Fruit fly (Drosophila melanogaster) whole organism, wandering third instar larva: ENCODE data around the gene CG6006.

ENCODE experiments used
- Abd-B ChIP-seq: fragments of >200 bp; optimal IDR thresholded peaks from 2 replicates; lab custom pipeline; 2017; ENCODE audit warnings: missing biosample characterization, missing genetic modification characterization
- CG32264 ChIP-seq: fragments of 200-800 bp; sonication (Bioruptor generic); optimal IDR thresholded peaks from 2 replicates; lab custom pipeline; 2016; ENCODE audit warnings: missing biosample characterization, missing genetic modification characterization
- CG9705 ChIP-seq: fragments of 200-800 bp; sonication (Bioruptor generic); optimal IDR thresholded peaks from 2 replicates; lab custom pipeline; 2018; ENCODE audit warnings: missing biosample characterization, mild to moderate bottlenecking, missing genetic modification characterization
- CrebA ChIP-seq: fragments of 200-800 bp; sonication (Bioruptor generic); optimal IDR thresholded peaks from 2 replicates; lab custom pipeline; 2016; ENCODE audit warnings: missing biosample characterization, mild to moderate bottlenecking, missing genetic modification characterization, borderline replicate concordance
- Dfd ChIP-seq: fragments of >200 bp; optimal IDR thresholded peaks from 2 replicates; lab custom pipeline; 2017; ENCODE audit warnings: missing biosample characterization, missing genetic modification characterization
- Dif ChIP-seq: fragments of 200-275, 200-300 bp; sonication (Bioruptor generic); optimal IDR thresholded peaks from 2 replicates; lab custom pipeline; 2018; ENCODE audit warnings: missing biosample characterization, missing genetic modification characterization; ENCODE audit not compliant: partially characterized antibody
- HLH106 ChIP-seq: fragments of 200-800 bp; optimal IDR thresholded peaks from 3 replicates; lab custom pipeline; 2019; ENCODE audit warnings: missing biosample characterization, mild to moderate bottlenecking, missing genetic modification characterization, moderate library complexity
- Hr78 ChIP-seq: fragments of >200 bp; optimal IDR thresholded peaks from 2 replicates; lab custom pipeline; 2017; ENCODE audit warnings: missing biosample characterization, missing genetic modification characterization
- Jra ChIP-seq: sonication (Bioruptor generic); optimal IDR thresholded peaks from 2 replicates; lab custom pipeline; 2016; ENCODE audit warnings: missing biosample characterization, missing genetic modification characterization
- OdsH ChIP-seq: fragments of 200-800 bp; sonication (Bioruptor generic); optimal IDR thresholded peaks from 2 replicates; lab custom pipeline; 2016; ENCODE audit warnings: missing biosample characterization, mild to moderate bottlenecking, missing genetic modification characterization
- Sp1 ChIP-seq: fragments of 200-800 bp; sonication (Bioruptor generic); optimal IDR thresholded peaks from 3 replicates; lab custom pipeline; 2019; ENCODE audit warnings: missing biosample characterization, mild to moderate bottlenecking, missing genetic modification characterization, moderate library complexity
- Vsx2 ChIP-seq: fragments of 200-300, 225-300 bp; sonication (Bioruptor generic); optimal IDR thresholded peaks from 2 replicates; lab custom pipeline; 2018; ENCODE audit warnings: missing biosample characterization, missing genetic modification characterization; ENCODE audit not compliant: partially characterized antibody
- br ChIP-seq: fragments of 200-800 bp; sonication (Bioruptor generic); optimal IDR thresholded peaks from 2 replicates; lab custom pipeline; 2016; ENCODE audit warnings: missing biosample characterization, missing genetic modification characterization
- brk ChIP-seq: fragments of 200-800 bp; sonication (Bioruptor generic); optimal IDR thresholded peaks from 2 replicates; lab custom pipeline; 2016; ENCODE audit warnings: missing biosample characterization, mild to moderate bottlenecking, missing genetic modification characterization
- dl ChIP-seq, 2 experiments: fragments of 175-275, 200-275 bp in 1 of 2; fragments of 200-275 bp in 1 of 2; sonication (Bioruptor generic); optimal IDR thresholded peaks; lab custom pipeline; 2018; ENCODE audit warnings: mild to moderate bottlenecking in 2 of 2, missing biosample characterization in 2 of 2, missing genetic modification characterization in 2 of 2, moderate library complexity in 2 of 2; ENCODE audit not compliant: partially characterized antibody in 2 of 2, insufficient read depth in 1 of 2
- dmrt93B ChIP-seq: fragments of 200-800 bp; sonication (Bioruptor generic); optimal IDR thresholded peaks from 2 replicates; lab custom pipeline; 2018; ENCODE audit warnings: missing biosample characterization, mild to moderate bottlenecking, missing genetic modification characterization
- dsf ChIP-seq: sonication (Bioruptor generic); optimal IDR thresholded peaks from 2 replicates; lab custom pipeline; 2016; ENCODE audit warnings: missing biosample characterization, missing genetic modification characterization, borderline replicate concordance
- ey ChIP-seq: fragments of 200-800 bp; sonication (Bioruptor generic); optimal IDR thresholded peaks from 2 replicates; lab custom pipeline; 2016; ENCODE audit warnings: missing biosample characterization, missing genetic modification characterization
- foxo ChIP-seq, 2 experiments: fragments of 200-800 bp; sonication (Bioruptor generic); optimal IDR thresholded peaks; 2 replicates in 1 of 2; 3 replicates in 1 of 2; lab custom pipeline; 2016 to 2017; ENCODE audit warnings: missing biosample characterization in 2 of 2, missing genetic modification characterization in 2 of 2
- fru ChIP-seq: fragments of 200-800 bp; sonication (Bioruptor generic); optimal IDR thresholded peaks from 3 replicates; lab custom pipeline; 2016; ENCODE audit warnings: missing biosample characterization, mild to moderate bottlenecking, missing genetic modification characterization
- h ChIP-seq: fragments of 200-800 bp; sonication (Bioruptor generic); optimal IDR thresholded peaks from 3 replicates; lab custom pipeline; 2016; ENCODE audit warnings: missing biosample characterization, mild to moderate bottlenecking, missing genetic modification characterization
- jim ChIP-seq: fragments of 175-275, 200-325 bp; sonication (Bioruptor generic); optimal IDR thresholded peaks from 2 replicates; lab custom pipeline; 2016; ENCODE audit warnings: missing biosample characterization, mild to moderate bottlenecking, missing genetic modification characterization
- psq ChIP-seq: fragments of 200-800 bp; sonication (Bioruptor generic); optimal IDR thresholded peaks from 3 replicates; lab custom pipeline; 2017; ENCODE audit warnings: missing biosample characterization, mild to moderate bottlenecking, missing genetic modification characterization, moderate library complexity
- rgr ChIP-seq: fragments of 200-800 bp; sonication (Bioruptor generic); optimal IDR thresholded peaks from 3 replicates; lab custom pipeline; 2016; ENCODE audit warnings: missing biosample characterization, mild to moderate bottlenecking, missing genetic modification characterization
- sv ChIP-seq: fragments of 200-800 bp; sonication (Bioruptor generic); optimal IDR thresholded peaks from 3 replicates; lab custom pipeline; 2016; ENCODE audit warnings: missing biosample characterization, missing genetic modification characterization

Gene CG6006

DNA sequence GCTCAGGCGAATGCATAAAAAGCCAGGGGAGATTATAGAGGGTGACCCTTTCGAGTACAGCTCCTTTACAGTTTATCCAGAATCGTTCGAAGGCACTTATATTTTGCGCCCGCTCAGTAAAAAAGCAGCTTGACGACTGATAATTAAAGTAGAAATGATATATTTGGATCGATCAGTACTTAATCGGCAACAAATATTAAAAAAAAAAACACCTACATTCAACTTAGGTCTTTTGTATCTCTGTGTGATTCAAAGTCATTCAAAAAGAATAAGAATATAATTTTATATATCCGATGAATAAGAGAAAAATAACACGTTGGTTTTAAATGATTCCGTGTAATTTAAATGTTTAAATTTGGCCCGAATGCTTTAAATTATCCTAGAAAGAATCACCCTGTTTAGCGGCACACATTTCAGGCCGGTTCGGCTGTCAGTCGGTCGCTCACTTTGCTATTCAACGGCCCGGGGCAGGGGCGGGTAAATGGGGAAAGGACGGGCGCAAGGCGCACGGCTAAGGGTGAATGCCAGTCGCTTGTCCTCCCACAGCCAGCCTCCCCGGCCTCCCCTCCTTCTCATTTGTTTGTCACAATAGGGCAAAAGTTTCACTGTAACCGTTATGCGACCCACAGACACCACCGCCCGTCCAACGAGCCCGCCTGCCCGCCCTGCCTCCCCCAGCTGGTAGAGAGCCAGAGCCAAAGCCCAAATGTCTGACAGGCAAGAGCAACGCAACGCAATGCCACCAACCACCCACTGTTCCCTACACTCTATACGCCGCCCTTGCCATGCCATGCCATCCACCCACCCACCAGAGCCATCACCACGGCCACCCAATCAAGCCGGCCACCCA, 58.3 kb downstream of the CG6006 start:
- peak; percentile 58 for TF ChIP-seq Dfd (GFP tag; lab: Kevin White, UChicago)
- no peak for TF ChIP-seq sv (GFP tag; lab: Kevin White, UChicago)
- peak; percentile 31 for TF ChIP-seq br (GFP tag; lab: Kevin White, UChicago)
- no peak for TF ChIP-seq brk (GFP tag; lab: Kevin White, UChicago)
- peak; percentile 1 for TF ChIP-seq dmrt93B
- no peak for TF ChIP-seq rgr (GFP tag; lab: Kevin White, UChicago)
- no peak for TF ChIP-seq Jra (GFP tag; lab: Kevin White, UChicago)
- TF ChIP-seq ey (GFP tag; lab: Kevin White, UChicago) = peak; percentile 8
- TF ChIP-seq h = peak; percentile 42
- peak; percentile 55 for TF ChIP-seq fru (GFP tag; lab: Kevin White, UChicago)
- TF ChIP-seq Sp1 (GFP tag; lab: Kevin White, UChicago) = peak; percentile 25
- TF ChIP-seq foxo (GFP tag; optimal IDR thresholded peaks at IDR 0.05; lab: Kevin White, UChicago) = peak in 1 of 2 experiments; percentile 60
- peak; percentile 5 for TF ChIP-seq HLH106 (tag; lab: Kevin White, UChicago)
- no peak for TF ChIP-seq dl (GFP tag; optimal IDR thresholded peaks at IDR 0.05; lab: Kevin White, UChicago; ENCODE audit: insufficient read depth in 1 of 2, partially characterized antibody in 2 of 2)

dm6 chr3R:16213792-16214473, 59.2 kb downstream of the CG6006 start:
- TF ChIP-seq psq (GFP tag; lab: Kevin White, UChicago) (peak; percentile 11), foxo (GFP tag; optimal IDR thresholded peaks at IDR 0.05; lab: Kevin White, UChicago) (peak in 1 of 2 experiments; percentile 23), br (GFP tag; lab: Kevin White, UChicago) (no peak)
- TF ChIP-seq, all 38 proteins: peak for 2

- TF ChIP-seq Jra (GFP tag; lab: Kevin White, UChicago) (no peak), Sp1 (GFP tag; lab: Kevin White, UChicago) (peak; percentile 6)
Measured at dm6 chr3R:16214474-16215318, 59.9 kb downstream of the CG6006 start.

dm6 chr3R:16215319-16215701, 60.5 kb downstream of the CG6006 start:
- TF ChIP-seq Dfd (GFP tag; lab: Kevin White, UChicago) (peak; percentile 10), Vsx2 (GFP tag; lab: Kevin White, UChicago) (no peak)

DNA sequence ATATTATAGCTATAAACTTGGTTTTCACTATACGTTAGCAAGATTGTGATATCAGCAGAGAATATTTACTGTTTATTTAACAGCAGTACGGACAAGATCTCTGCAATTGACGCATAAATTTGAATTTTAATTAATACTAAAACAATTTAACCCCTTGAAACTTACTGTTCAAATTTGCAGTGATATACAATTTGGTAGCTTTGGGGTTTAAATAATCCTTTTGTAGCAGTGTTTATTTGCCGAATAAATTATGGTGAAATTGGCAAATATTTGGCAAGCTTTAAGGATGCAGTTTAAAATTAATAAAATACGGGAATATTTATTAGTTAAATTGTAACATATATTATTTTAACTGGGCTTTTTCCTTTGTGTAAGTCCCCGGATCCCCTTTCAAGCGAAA, 62.6 kb downstream of the CG6006 start:
- no peak for TF ChIP-seq Vsx2 (GFP tag; lab: Kevin White, UChicago)
- TF ChIP-seq jim (GFP tag; lab: Kevin White, UChicago) = no peak
- TF ChIP-seq CG9705 (GFP tag; lab: Kevin White, UChicago) = no peak
- TF ChIP-seq br (GFP tag; lab: Kevin White, UChicago) = no peak
- no peak for TF ChIP-seq foxo (GFP tag; optimal IDR thresholded peaks at IDR 0.05; lab: Kevin White, UChicago)
- no peak for TF ChIP-seq psq (GFP tag; lab: Kevin White, UChicago)
- TF ChIP-seq Sp1 (GFP tag; lab: Kevin White, UChicago) = no peak
- no peak for TF ChIP-seq ey (GFP tag; lab: Kevin White, UChicago)
- no peak for TF ChIP-seq Hr78 (GFP tag; lab: Kevin White, UChicago)
- no peak for TF ChIP-seq CrebA (GFP tag; lab: Kevin White, UChicago)
- no peak for TF ChIP-seq sv (GFP tag; lab: Kevin White, UChicago)
- no peak for TF ChIP-seq Abd-B (GFP tag; lab: Kevin White, UChicago)
- TF ChIP-seq Dfd (GFP tag; lab: Kevin White, UChicago) = no peak
- no peak for TF ChIP-seq CG32264 (GFP tag; lab: Kevin White, UChicago)
- TF ChIP-seq OdsH = no peak
- TF ChIP-seq dl (GFP tag; optimal IDR thresholded peaks at IDR 0.05; lab: Kevin White, UChicago; ENCODE audit: insufficient read depth in 1 of 2, partially characterized antibody in 2 of 2) = no peak
- TF ChIP-seq Dif (GFP tag; lab: Kevin White, UChicago) = no peak
- no peak for TF ChIP-seq dsf (GFP tag; lab: Kevin White, UChicago)
- TF ChIP-seq, all 38 proteins: peak for 0
